Worm (Caenorhabditis elegans) whole organism, mixed stage, embryonic: ENCODE results near the gene spas-1.

Experiments used
- ceh-39 ChIP-seq: fragments of 150-350 bp; optimal IDR thresholded peaks from 2 replicates; lab custom pipeline; 2014; ENCODE audit warnings: missing biosample characterization, missing genetic modification characterization
- ceh-43 ChIP-seq: fragments of 200-800 bp; sonication (Bioruptor generic); optimal IDR thresholded peaks from 2 replicates; lab custom pipeline; 2018; ENCODE audit warnings: mild to moderate bottlenecking, missing genetic modification characterization, moderate library complexity, missing compliant biosample characterization
- ces-1 ChIP-seq: fragments of 150-350 bp; optimal IDR thresholded peaks from 2 replicates; lab custom pipeline; 2014; ENCODE audit warnings: missing biosample characterization, missing genetic modification reagents, missing genetic modification characterization
- elt-1 ChIP-seq: sonication (generic microtip); optimal IDR thresholded peaks from 2 replicates; lab custom pipeline; 2017; ENCODE audit warnings: missing genetic modification characterization, mild to moderate bottlenecking, missing compliant biosample characterization, antibody characterized with exemption, moderate library complexity, borderline replicate concordance; ENCODE audit not compliant: insufficient read depth
- lin-13 ChIP-seq: fragments of 150-350 bp; optimal IDR thresholded peaks from 2 replicates; lab custom pipeline; 2014; ENCODE audit warnings: missing biosample characterization, missing genetic modification characterization
- lsy-2 ChIP-seq: fragments of 150-350 bp; optimal IDR thresholded peaks from 2 replicates; lab custom pipeline; 2014; ENCODE audit warnings: missing biosample characterization, missing genetic modification characterization
- nhr-2 ChIP-seq: fragments of 150-350 bp; optimal IDR thresholded peaks from 2 replicates; lab custom pipeline; 2014; ENCODE audit warnings: missing biosample characterization, missing genetic modification characterization
- nhr-237 ChIP-seq: fragments of 150-350 bp; optimal IDR thresholded peaks from 2 replicates; lab custom pipeline; 2014; ENCODE audit warnings: missing biosample characterization, missing genetic modification characterization
- tbx-8 ChIP-seq: fragments of 200-800 bp; sonication (Bioruptor generic); optimal IDR thresholded peaks from 2 replicates; lab custom pipeline; 2018; ENCODE audit warnings: mild to moderate bottlenecking, missing genetic modification characterization, moderate library complexity, missing compliant biosample characterization
- unc-39 ChIP-seq: fragments of 150-350 bp; optimal IDR thresholded peaks from 2 replicates; lab custom pipeline; 2014; ENCODE audit warnings: missing biosample characterization, missing genetic modification characterization
- unc-62 ChIP-seq: fragments of 150-350 bp; optimal IDR thresholded peaks from 2 replicates; lab custom pipeline; 2014; ENCODE audit warnings: missing biosample characterization, missing genetic modification reagents, missing genetic modification characterization
- ztf-11 ChIP-seq: fragments of 150-350 bp; optimal IDR thresholded peaks from 2 replicates; lab custom pipeline; 2014; ENCODE audit warnings: missing biosample characterization, missing genetic modification characterization

- TF ChIP-seq ztf-11 (no peak), tbx-8 (GFP tag; lab: Kevin White, UChicago) (no peak), unc-62 (GFP tag; lab: Kevin White, UChicago) (no peak), lsy-2 (tag; lab: Kevin White, UChicago) (no peak), ceh-39 (tag; lab: Kevin White, UChicago) (no peak), ceh-43 (GFP tag; lab: Kevin White, UChicago) (no peak), nhr-237 (no peak), nhr-2 (tag; lab: Kevin White, UChicago) (no peak), unc-39 (tag; lab: Kevin White, UChicago) (no peak), elt-1 (tag; lab: Kevin White, UChicago) (no peak), lin-13 (no peak), ces-1 (GFP tag; lab: Kevin White, UChicago) (no peak)
Observed at ce11 chrV:9141297-9141696, 34.3 kb upstream of the spas-1 start, which contains the start of gene pitr-3.
